Worm (Caenorhabditis elegans) whole organism, L3 larva: Measurements from ENCODE around the gene T19B10.12.

ENCODE experiments used
- R02D3.7 ChIP-seq: fragments of 150-350 bp; optimal IDR thresholded peaks from 2 replicates; lab custom pipeline; 2014; ENCODE audit warnings: missing biosample characterization, missing genetic modification characterization
- ZK546.5 ChIP-seq: sonication (generic microtip); optimal IDR thresholded peaks from 2 replicates; lab custom pipeline; 2017; ENCODE audit warnings: missing biosample characterization, missing genetic modification characterization
- daf-12 ChIP-seq: fragments of 150-350 bp; optimal IDR thresholded peaks from 2 replicates; lab custom pipeline; 2014; ENCODE audit warnings: missing biosample characterization, missing genetic modification reagents, missing genetic modification characterization
- egl-27 ChIP-seq: sonication (generic microtip); optimal IDR thresholded peaks from 4 replicates; lab custom pipeline; 2017; ENCODE audit warnings: missing biosample characterization, missing genetic modification reagents, missing genetic modification characterization
- fkh-10 ChIP-seq: sonication (generic microtip); optimal IDR thresholded peaks from 2 replicates; lab custom pipeline; 2017; ENCODE audit warnings: missing biosample characterization, missing genetic modification reagents, missing genetic modification characterization
- lin-39 ChIP-seq: fragments of 150-350 bp; optimal IDR thresholded peaks from 2 replicates; lab custom pipeline; 2018; ENCODE audit warnings: missing biosample characterization, missing genetic modification reagents, missing genetic modification characterization
- nhr-12 ChIP-seq: fragments of 150-350 bp; optimal IDR thresholded peaks from 2 replicates; lab custom pipeline; 2014; ENCODE audit warnings: missing biosample characterization, missing genetic modification characterization
- nhr-23 ChIP-seq: fragments of 150-350 bp; optimal IDR thresholded peaks from 2 replicates; lab custom pipeline; 2014; ENCODE audit warnings: missing biosample characterization, missing genetic modification reagents, missing genetic modification characterization
- nhr-237 ChIP-seq: fragments of 150-350 bp; optimal IDR thresholded peaks from 2 replicates; lab custom pipeline; 2014; ENCODE audit warnings: missing biosample characterization, missing genetic modification characterization
- nhr-77 ChIP-seq: fragments of 150-350 bp; optimal IDR thresholded peaks from 2 replicates; lab custom pipeline; 2014; ENCODE audit warnings: missing biosample characterization, missing genetic modification characterization
- snpc-4 ChIP-seq: fragments of 150-350 bp; optimal IDR thresholded peaks from 2 replicates; lab custom pipeline; 2014; ENCODE audit warnings: missing biosample characterization, missing genetic modification characterization
- unc-62 ChIP-seq: fragments of 150-350 bp; sonication (generic microtip); optimal IDR thresholded peaks from 4 replicates; lab custom pipeline; 2014; ENCODE audit warnings: missing biosample characterization, missing genetic modification reagents, missing genetic modification characterization
- ztf-11 ChIP-seq: fragments of 150-350 bp; optimal IDR thresholded peaks from 2 replicates; lab custom pipeline; 2014; ENCODE audit warnings: missing biosample characterization, missing genetic modification characterization

- no peak for TF ChIP-seq ztf-11 (tag; lab: Kevin White, UChicago)
- TF ChIP-seq nhr-12 (tag; lab: Kevin White, UChicago), result no peak
- no peak for TF ChIP-seq nhr-77
- TF ChIP-seq nhr-23 (tag; lab: Kevin White, UChicago), result no peak
- TF ChIP-seq ZK546.5 (tag; lab: Kevin White, UChicago), result no peak
- TF ChIP-seq unc-62 (GFP tag; lab: Kevin White, UChicago), result no peak
- no peak for TF ChIP-seq fkh-10
- TF ChIP-seq snpc-4, result no peak
- TF ChIP-seq nhr-237 (tag; lab: Kevin White, UChicago), result no peak
- TF ChIP-seq R02D3.7 (tag; lab: Kevin White, UChicago), result no peak
- TF ChIP-seq daf-12 (tag; lab: Kevin White, UChicago), result no peak
- no peak for TF ChIP-seq egl-27
- no peak for TF ChIP-seq lin-39 (tag; lab: Kevin White, UChicago)
These were observed 963 bp downstream of the T19B10.12 start for ce11 chrV:11251798-11252197.
